Fruit fly (Drosophila melanogaster): ENCODE measurements around the gene toc.

DNA sequence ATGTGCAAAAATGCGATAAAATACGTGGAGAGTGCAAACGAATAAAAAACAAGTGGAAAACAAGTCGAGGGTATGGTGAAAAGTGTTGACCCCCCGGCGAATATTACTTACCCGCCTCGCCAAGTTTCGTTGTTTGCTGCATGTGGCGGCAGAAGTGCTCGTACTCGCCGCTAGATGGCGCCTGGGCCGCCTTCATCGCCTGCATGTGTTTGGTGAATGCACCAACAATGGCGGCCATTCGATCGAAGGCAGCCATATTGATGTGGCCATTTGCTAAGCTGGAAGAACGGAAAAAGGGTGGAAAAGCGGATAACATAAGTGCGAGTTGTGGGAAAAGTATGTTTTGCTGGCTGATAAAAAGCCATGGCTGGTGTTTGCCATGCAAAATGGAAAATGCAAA is 38.6 kb upstream of the toc start:
- no peak for TF ChIP-seq psq (optimal IDR thresholded peaks at IDR 0.05)
- TF ChIP-seq EcR (GFP tag; optimal IDR thresholded peaks at IDR 0.05) = no peak
- no peak for TF ChIP-seq pan (optimal IDR thresholded peaks at IDR 0.05)
- no peak for TF ChIP-seq usp (GFP tag; optimal IDR thresholded peaks at IDR 0.05)
- no peak for TF ChIP-seq CG8478 (optimal IDR thresholded peaks at IDR 0.05)

Data from whole organism.